Worm (Caenorhabditis elegans): ENCODE data around the gene F09E10.7.

DNA sequence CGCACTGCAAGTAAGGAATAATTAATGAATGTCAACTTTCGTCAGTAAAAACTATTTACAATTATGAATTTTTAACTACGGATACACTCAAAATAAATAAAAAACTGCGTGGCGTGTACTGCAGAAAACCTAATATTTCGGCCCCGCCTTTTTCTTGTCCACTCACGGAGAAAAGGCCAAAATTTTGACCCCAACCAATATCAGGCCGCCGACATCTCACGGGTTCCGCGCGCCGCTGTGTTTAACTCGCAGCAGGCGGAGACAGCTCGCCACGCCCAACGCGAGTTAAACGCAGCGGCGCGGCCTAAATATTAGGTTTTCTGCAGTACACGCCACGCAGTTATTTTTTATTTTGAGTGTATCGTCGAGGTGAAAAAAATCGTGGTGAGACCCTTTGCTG, 30.4 kb downstream of the F09E10.7 start:
- TF ChIP-seq lsy-2 (tag; optimal IDR thresholded peaks at IDR 0.05) (no peak), unc-62 (GFP tag; optimal IDR thresholded peaks at IDR 0.05) (no peak), nhr-76 (tag; optimal IDR thresholded peaks at IDR 0.05) (no peak), hlh-1 (tag; optimal IDR thresholded peaks at IDR 0.05) (no peak), ham-2 (GFP tag; optimal IDR thresholded peaks at IDR 0.05) (no peak), cnd-1 (tag; optimal IDR thresholded peaks at IDR 0.05) (no peak), nhr-237 (tag; optimal IDR thresholded peaks at IDR 0.05) (no peak), flh-1 (GFP tag; optimal IDR thresholded peaks at IDR 0.05) (no peak), nhr-12 (tag; optimal IDR thresholded peaks at IDR 0.05) (no peak), lin-13 (tag; optimal IDR thresholded peaks at IDR 0.05) (no peak)
